Fruit fly (Drosophila melanogaster): ENCODE results near the gene Rbf2.

DNA sequence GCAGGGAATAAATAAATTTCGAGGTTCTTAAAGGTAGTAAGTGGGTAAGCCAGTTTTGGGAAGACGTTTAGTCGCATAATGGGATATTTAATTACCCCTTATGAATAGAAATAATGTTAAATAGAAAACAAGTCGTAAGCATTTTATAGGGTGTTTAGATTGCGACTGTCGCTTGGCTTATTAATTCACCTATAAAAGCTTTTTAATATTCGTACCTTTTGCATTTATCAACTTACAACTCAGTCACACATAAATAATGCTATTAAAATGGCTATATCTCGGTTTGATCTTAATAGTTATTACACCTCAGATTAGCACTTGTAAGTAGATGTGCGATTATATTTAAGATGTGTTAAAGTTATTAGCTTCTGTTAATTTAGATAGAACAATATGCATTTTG lies 39.9 kb upstream of the Rbf2 start, which contains the start of gene CG34276:
- TF ChIP-seq h (optimal IDR thresholded peaks at IDR 0.05) (no peak), insv (optimal IDR thresholded peaks at IDR 0.05) (no peak), Sin3A (optimal IDR thresholded peaks at IDR 0.05) (no peak), psq (optimal IDR thresholded peaks at IDR 0.05) (no peak)
